Fruit fly (Drosophila melanogaster) whole organism, embryonic: ENCODE data around the gene amn.
A peak's percentile ranks its signal among the peaks of the same experiment; 100 is the strongest.

Experiments
- Atf6 ChIP-seq: fragments of 200-800 bp; sonication (Bioruptor generic); IDR thresholded peaks from 2 replicates; pipeline ENCODE4 v1.3.6; 2022; ENCODE audit warnings: missing biosample characterization, missing genetic modification characterization
- BtbVII ChIP-seq: fragments of 200-800 bp; sonication (Bioruptor generic); optimal IDR thresholded peaks from 3 replicates; lab custom pipeline; 2017; ENCODE audit warnings: missing biosample characterization, mild to moderate bottlenecking, missing genetic modification characterization
- CG10147 ChIP-seq: fragments of 200-800 bp; sonication (Bioruptor generic); optimal IDR thresholded peaks from 2 replicates; lab custom pipeline; 2019; ENCODE audit warnings: missing biosample characterization, mild to moderate bottlenecking, missing genetic modification characterization, moderate library complexity
- CG10565 ChIP-seq: fragments of 200-800 bp; sonication (Bioruptor generic); optimal IDR thresholded peaks from 3 replicates; lab custom pipeline; 2016; ENCODE audit warnings: missing biosample characterization, mild to moderate bottlenecking, missing genetic modification characterization
- CG12071 ChIP-seq: fragments of 200-800 bp; sonication (Bioruptor generic); optimal IDR thresholded peaks from 3 replicates; lab custom pipeline; 2018; ENCODE audit warnings: missing biosample characterization, mild to moderate bottlenecking, missing genetic modification characterization
- CG12104 ChIP-seq: fragments of 200-800 bp; sonication (Bioruptor generic); optimal IDR thresholded peaks from 3 replicates; lab custom pipeline; 2016; ENCODE audit warnings: missing biosample characterization, missing genetic modification characterization
- CG12769 ChIP-seq: fragments of 200-800 bp; sonication (Bioruptor generic); optimal IDR thresholded peaks from 2 replicates; lab custom pipeline; 2019; ENCODE audit warnings: missing biosample characterization, mild to moderate bottlenecking, missing genetic modification characterization, moderate library complexity
- CG13624 ChIP-seq: fragments of 200-800 bp; sonication (Bioruptor generic); optimal IDR thresholded peaks from 2 replicates; lab custom pipeline; 2016; ENCODE audit warnings: missing biosample characterization, missing genetic modification characterization
- CG14667 ChIP-seq: fragments of 200-800 bp; sonication (Bioruptor generic); IDR thresholded peaks from 2 replicates; pipeline ENCODE4 v1.3.6; 2022; ENCODE audit warnings: missing biosample characterization, missing genetic modification characterization
- CG14710 ChIP-seq: fragments of 200-800 bp; sonication (Bioruptor generic); optimal IDR thresholded peaks from 3 replicates; lab custom pipeline; 2019; ENCODE audit warnings: missing biosample characterization, mild to moderate bottlenecking, missing genetic modification characterization, moderate library complexity
- CG16815 ChIP-seq: fragments of 200-800 bp; sonication (Bioruptor generic); optimal IDR thresholded peaks from 3 replicates; lab custom pipeline; 2017; ENCODE audit warnings: missing biosample characterization, mild to moderate bottlenecking, missing genetic modification characterization
- CG17328 ChIP-seq: fragments of 200-800 bp; sonication (Bioruptor generic); IDR thresholded peaks from 2 replicates; pipeline ENCODE4 v1.3.6; 2022; ENCODE audit warnings: missing biosample characterization, missing genetic modification characterization
- CG30020 ChIP-seq: fragments of 200-800 bp; optimal IDR thresholded peaks from 2 replicates; lab custom pipeline; 2019; ENCODE audit warnings: missing biosample characterization, mild to moderate bottlenecking, missing genetic modification characterization, moderate library complexity
- CG33557 ChIP-seq: fragments of 200-800 bp; sonication (Bioruptor generic); optimal IDR thresholded peaks from 2 replicates; lab custom pipeline; 2019; ENCODE audit warnings: missing biosample characterization, mild to moderate bottlenecking, missing genetic modification characterization, moderate library complexity
- CG6813 ChIP-seq: fragments of 200-800 bp; sonication (Bioruptor generic); optimal IDR thresholded peaks from 2 replicates; lab custom pipeline; 2017; ENCODE audit warnings: missing biosample characterization, missing genetic modification characterization, mild to moderate bottlenecking, moderate library complexity, missing genetic modification reagents
- CG7786 ChIP-seq: fragments of 200-800 bp; sonication (Bioruptor generic); optimal IDR thresholded peaks from 2 replicates; lab custom pipeline; 2016; ENCODE audit warnings: missing biosample characterization, missing genetic modification characterization
- CG8359 ChIP-seq: fragments of 200-800 bp; sonication (Bioruptor generic); optimal IDR thresholded peaks from 2 replicates; lab custom pipeline; 2017; ENCODE audit warnings: missing biosample characterization, mild to moderate bottlenecking, missing genetic modification characterization, borderline replicate concordance
- CG9437 ChIP-seq: fragments of 200-800 bp; sonication (Bioruptor generic); optimal IDR thresholded peaks from 2 replicates; lab custom pipeline; 2018; ENCODE audit warnings: missing biosample characterization, mild to moderate bottlenecking, missing genetic modification characterization
- CG9797 ChIP-seq: fragments of 200-800 bp; sonication (Bioruptor generic); optimal IDR thresholded peaks from 3 replicates; lab custom pipeline; 2018; ENCODE audit warnings: missing biosample characterization, mild to moderate bottlenecking, missing genetic modification characterization
- CTCF ChIP-seq: fragments of 200-800 bp; sonication (Bioruptor generic); optimal IDR thresholded peaks from 2 replicates; lab custom pipeline; 2017; ENCODE audit warnings: missing biosample characterization, mild to moderate bottlenecking, missing genetic modification characterization, moderate library complexity
- Dip3 ChIP-seq: fragments of 200-800 bp; sonication (Bioruptor generic); optimal IDR thresholded peaks from 3 replicates; lab custom pipeline; 2016; ENCODE audit warnings: missing biosample characterization, missing genetic modification characterization
- Fer3 ChIP-seq: fragments of 200-800 bp; sonication (Bioruptor generic); optimal IDR thresholded peaks from 2 replicates; lab custom pipeline; 2018; ENCODE audit warnings: missing biosample characterization, mild to moderate bottlenecking, missing genetic modification characterization, moderate library complexity
- GATAe ChIP-seq: fragments of 200-800 bp; sonication (Bioruptor generic); conservative IDR thresholded peaks from 2 replicates; pipeline ENCODE4 v1.3.6; 2022; ENCODE audit warnings: missing biosample characterization, missing genetic modification characterization
- HHEX ChIP-seq: fragments of 200-800 bp; sonication (Bioruptor generic); optimal IDR thresholded peaks from 3 replicates; lab custom pipeline; 2017; ENCODE audit warnings: missing biosample characterization, mild to moderate bottlenecking, missing genetic modification characterization, missing genetic modification reagents
- HLH3B ChIP-seq: fragments of 200-800 bp; sonication (Bioruptor generic); IDR thresholded peaks from 2 replicates; pipeline ENCODE4 v1.3.6; 2022; ENCODE audit warnings: missing biosample characterization, missing genetic modification characterization
- Hsf ChIP-seq: fragments of 200-800 bp; sonication (Bioruptor generic); optimal IDR thresholded peaks from 3 replicates; lab custom pipeline; 2016; ENCODE audit warnings: missing biosample characterization, missing genetic modification characterization
- MESR4 ChIP-seq: fragments of 200-800 bp; sonication (Bioruptor generic); optimal IDR thresholded peaks from 2 replicates; lab custom pipeline; 2018; ENCODE audit warnings: missing biosample characterization, mild to moderate bottlenecking, missing genetic modification characterization, moderate library complexity
- Sin3A ChIP-seq: fragments of >200 bp; optimal IDR thresholded peaks from 2 replicates; lab custom pipeline; 2018
- ap ChIP-seq: fragments of 200-800 bp; sonication (Bioruptor generic); IDR thresholded peaks from 2 replicates; pipeline ENCODE4 v1.3.6; 2022; ENCODE audit warnings: missing biosample characterization, missing genetic modification characterization
- caup ChIP-seq: fragments of 200-800 bp; sonication (Bioruptor generic); optimal IDR thresholded peaks from 3 replicates; lab custom pipeline; 2017; ENCODE audit warnings: missing biosample characterization, mild to moderate bottlenecking, missing genetic modification characterization, moderate library complexity; ENCODE audit not compliant: severe bottlenecking
- chinmo ChIP-seq: fragments of 200-800 bp; sonication (Bioruptor generic); IDR thresholded peaks from 4 replicates; pipeline ENCODE4 v1.3.6; 2022; ENCODE audit warnings: missing biosample characterization, missing genetic modification characterization; ENCODE audit not compliant: partially characterized antibody
- cwo ChIP-seq: fragments of 200-800 bp; sonication (Bioruptor generic); optimal IDR thresholded peaks from 3 replicates; lab custom pipeline; 2017; ENCODE audit warnings: missing biosample characterization, missing genetic modification characterization, mild to moderate bottlenecking, moderate library complexity, missing genetic modification reagents
- dan ChIP-seq: fragments of 200-800 bp; sonication (Bioruptor generic); IDR thresholded peaks from 2 replicates; pipeline ENCODE4 v1.3.6; 2022; ENCODE audit warnings: missing biosample characterization, missing genetic modification characterization
- eyg ChIP-seq: fragments of 200-800 bp; sonication (Bioruptor generic); optimal IDR thresholded peaks from 3 replicates; lab custom pipeline; 2016; ENCODE audit warnings: missing biosample characterization, missing genetic modification characterization
- gfzf ChIP-seq: fragments of 200-800 bp; sonication (Bioruptor generic); optimal IDR thresholded peaks from 2 replicates; lab custom pipeline; 2016; ENCODE audit warnings: missing biosample characterization, mild to moderate bottlenecking, missing genetic modification characterization, moderate library complexity
- gsb-n ChIP-seq: fragments of 200-800 bp; sonication (Bioruptor generic); optimal IDR thresholded peaks from 3 replicates; lab custom pipeline; 2018; ENCODE audit warnings: missing biosample characterization, mild to moderate bottlenecking, missing genetic modification characterization
- her ChIP-seq: fragments of 200-800 bp; sonication (Bioruptor generic); optimal IDR thresholded peaks from 2 replicates; lab custom pipeline; 2016; ENCODE audit warnings: missing biosample characterization, missing genetic modification characterization
- odd ChIP-seq: fragments of 200-800 bp; sonication (Bioruptor generic); optimal IDR thresholded peaks from 2 replicates; lab custom pipeline; 2017; ENCODE audit warnings: missing biosample characterization, mild to moderate bottlenecking, missing genetic modification characterization
- pan ChIP-seq, 4 experiments: fragments of >200 bp in 3 of 4; fragments of 200-800 bp in 1 of 4; sonication (Bioruptor generic) in 1 of 4; optimal IDR thresholded peaks in 3 of 4; IDR thresholded peaks in 1 of 4; 2 replicates each; pipeline versions ENCODE4 v1.3.6 to Lab custom; 2017 to 2022; ENCODE audit warnings: missing biosample characterization in 2 of 4, missing genetic modification characterization in 2 of 4, mixed read lengths in 1 of 4
- ranshi ChIP-seq: fragments of 200-800 bp; sonication (Bioruptor generic); IDR thresholded peaks from 2 replicates; pipeline ENCODE4 v1.3.6; 2022; ENCODE audit warnings: missing biosample characterization, missing genetic modification characterization
- sd ChIP-seq: fragments of 200-800 bp; sonication (Bioruptor generic); optimal IDR thresholded peaks from 3 replicates; lab custom pipeline; 2018; ENCODE audit warnings: missing biosample characterization, mild to moderate bottlenecking, missing genetic modification characterization, moderate library complexity
- sna ChIP-seq: fragments of 200-800 bp; sonication (Bioruptor generic); IDR thresholded peaks from 2 replicates; pipeline ENCODE4 v1.3.6; 2022; ENCODE audit warnings: missing biosample characterization, missing genetic modification characterization; ENCODE audit not compliant: partially characterized antibody
- sug ChIP-seq: fragments of 200-800 bp; optimal IDR thresholded peaks from 2 replicates; lab custom pipeline; 2019; ENCODE audit warnings: missing biosample characterization, mild to moderate bottlenecking, missing genetic modification characterization, moderate library complexity
- tap ChIP-seq: fragments of 200-800 bp; optimal IDR thresholded peaks from 3 replicates; lab custom pipeline; 2019; ENCODE audit warnings: missing biosample characterization, mild to moderate bottlenecking, missing genetic modification characterization, moderate library complexity
- tio ChIP-seq: fragments of 200-800 bp; sonication (Bioruptor generic); optimal IDR thresholded peaks from 2 replicates; lab custom pipeline; 2017; ENCODE audit warnings: missing biosample characterization, missing genetic modification characterization, inconsistent platforms
- ttk ChIP-seq: fragments of 200-800 bp; sonication (Bioruptor generic); IDR thresholded peaks from 2 replicates; pipeline ENCODE4 v2.1.2; 2022; ENCODE audit warnings: missing biosample characterization, missing genetic modification characterization
- unc-4 ChIP-seq: fragments of 200-800 bp; sonication (Bioruptor generic); IDR thresholded peaks from 2 replicates; pipeline ENCODE4 v1.3.6; 2022; ENCODE audit warnings: missing biosample characterization, missing genetic modification characterization; ENCODE audit not compliant: partially characterized antibody
- unpg ChIP-seq: fragments of 200-800 bp; sonication (Bioruptor generic); optimal IDR thresholded peaks from 3 replicates; lab custom pipeline; 2018; ENCODE audit warnings: missing biosample characterization, mild to moderate bottlenecking, missing genetic modification characterization, moderate library complexity
- vvl ChIP-seq: fragments of 200-800 bp; sonication (Bioruptor generic); IDR thresholded peaks from 2 replicates; pipeline ENCODE4 v1.3.6; 2022; ENCODE audit warnings: missing biosample characterization, missing genetic modification characterization
- wdn ChIP-seq: fragments of 200-800 bp; sonication (Bioruptor generic); IDR thresholded peaks from 2 replicates; pipeline ENCODE4 v1.3.6; 2022; ENCODE audit warnings: missing biosample characterization, missing genetic modification characterization

Gene amn

DNA sequence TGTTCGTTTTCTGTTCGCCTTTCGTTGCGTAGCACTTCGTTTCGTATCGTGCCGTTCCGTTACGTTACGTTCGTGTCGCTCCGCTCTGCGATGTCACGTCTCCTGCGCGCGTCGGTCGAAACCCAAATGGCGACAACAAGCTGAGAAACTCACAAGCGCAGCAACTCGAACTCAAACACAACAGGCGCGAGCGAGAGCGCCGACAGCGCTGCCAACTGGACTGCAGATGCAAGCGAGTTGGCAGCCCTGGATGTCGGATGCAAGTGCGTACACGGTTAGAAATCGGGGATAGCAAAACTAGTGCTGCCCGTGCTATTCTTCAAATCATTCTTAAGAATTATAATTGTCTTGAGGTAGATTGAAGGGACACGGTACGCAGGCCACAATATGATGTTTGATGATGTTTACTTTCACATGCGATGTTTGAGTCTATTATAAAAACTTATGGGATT is 41.5 kb downstream of the amn start (continued):
- peak; percentile 60 for TF ChIP-seq Dip3
- TF ChIP-seq BtbVII (GFP tag; lab: Kevin White, UChicago), result peak; percentile 25
- peak; percentile 58; the same call in 1 of the 2 replicates for TF ChIP-seq HLH3B (GFP tag; lab: Robert Waterston, UW)
- no peak for TF ChIP-seq pan (optimal IDR thresholded peaks at IDR 0.05; lab: Kevin White, UChicago)
- peak in 1 of 2 experiments; percentile 82 for TF ChIP-seq pan (GFP tag; optimal IDR thresholded peaks at IDR 0.05 in 1 of 2, IDR thresholded peaks at IDR 0.05 in 1 of 2)
- TF ChIP-seq CG13624 (GFP tag; lab: Kevin White, UChicago), result peak; percentile 84
- peak; percentile 65 for TF ChIP-seq CG12071 (GFP tag; lab: Kevin White, UChicago)
- peak; percentile 0 for TF ChIP-seq CG33557 (GFP tag; lab: Kevin White, UChicago)
- peak; percentile 99 for TF ChIP-seq CG9437 (GFP tag; lab: Kevin White, UChicago)
- TF ChIP-seq GATAe, result no peak
- TF ChIP-seq unc-4 (GFP tag; lab: Robert Waterston, UW), result peak; percentile 36; the same call in 1 of the 2 replicates
- peak; percentile 58; the same call in 1 of the 2 replicates for TF ChIP-seq sna (GFP tag; lab: Robert Waterston, UW)
- peak; percentile 22 for TF ChIP-seq odd (GFP tag; lab: Kevin White, UChicago)
- TF ChIP-seq Sin3A (lab: Kevin White, UChicago), result no peak
- peak; percentile 58 for TF ChIP-seq CG6813
- TF ChIP-seq MESR4 (GFP tag; lab: Kevin White, UChicago), result peak; percentile 42
- no peak for TF ChIP-seq CG9797 (GFP tag; lab: Kevin White, UChicago)
- TF ChIP-seq CG16815, result peak; percentile 39
- TF ChIP-seq HHEX (GFP tag; lab: Kevin White, UChicago), result peak; percentile 57
- peak; percentile 96 for TF ChIP-seq chinmo (GFP tag; lab: Robert Waterston, UW)
- TF ChIP-seq her (GFP tag; lab: Kevin White, UChicago), result peak; percentile 84
- peak; percentile 35 for TF ChIP-seq CG10147 (GFP tag; lab: Kevin White, UChicago)
- peak; percentile 81 for TF ChIP-seq Hsf (GFP tag; lab: Kevin White, UChicago)
- TF ChIP-seq CG17328 (GFP tag; lab: Robert Waterston, UW), result peak; percentile 73
- TF ChIP-seq CG12104 (GFP tag; lab: Kevin White, UChicago), result peak; percentile 44
- peak; percentile 24 for TF ChIP-seq cwo (GFP tag; lab: Kevin White, UChicago)
- peak; percentile 65 for TF ChIP-seq CG7786 (GFP tag; lab: Kevin White, UChicago)
- TF ChIP-seq ap (GFP tag; lab: Robert Waterston, UW), result peak; percentile 57
- peak; percentile 51 for TF ChIP-seq caup (GFP tag; lab: Kevin White, UChicago)
- no peak for TF ChIP-seq gsb-n (tag; lab: Kevin White, UChicago)
- peak; percentile 8 for TF ChIP-seq sug (tag; lab: Kevin White, UChicago)
- TF ChIP-seq unpg (GFP tag; lab: Kevin White, UChicago), result peak; percentile 52
- TF ChIP-seq Atf6 (GFP tag; lab: Robert Waterston, UW), result peak; percentile 73
- peak; percentile 68 for TF ChIP-seq CG14667
- TF ChIP-seq tap (tag; lab: Kevin White, UChicago), result peak; percentile 2
- TF ChIP-seq CG30020 (tag; lab: Kevin White, UChicago), result peak; percentile 16
- TF ChIP-seq wdn (GFP tag; lab: Robert Waterston, UW), result peak; percentile 51; the same call in 1 of the 2 replicates
- TF ChIP-seq gfzf (GFP tag; lab: Kevin White, UChicago), result peak; percentile 20
- TF ChIP-seq ttk (GFP tag; lab: Robert Waterston, UW), result peak; percentile 66
- peak; percentile 40 for TF ChIP-seq eyg (GFP tag; lab: Kevin White, UChicago)
- peak; percentile 91 for TF ChIP-seq CG12769 (tag; lab: Kevin White, UChicago)
- peak; percentile 61 for TF ChIP-seq tio (GFP tag; lab: Kevin White, UChicago)
- peak; percentile 53 for TF ChIP-seq CG14710 (tag; lab: Kevin White, UChicago)
- TF ChIP-seq ranshi (GFP tag; lab: Robert Waterston, UW), result peak; percentile 64
- peak; percentile 87 for TF ChIP-seq vvl (GFP tag; lab: Robert Waterston, UW)
- no peak for TF ChIP-seq dan (GFP tag; lab: Robert Waterston, UW)
- TF ChIP-seq CG8359 (GFP tag; lab: Kevin White, UChicago), result peak; percentile 42
- peak; percentile 38 for TF ChIP-seq sd (tag; lab: Kevin White, UChicago)
- TF ChIP-seq CTCF (GFP tag; lab: Kevin White, UChicago), result peak; percentile 31
- TF ChIP-seq CG10565, result no peak
- TF ChIP-seq Fer3 (tag; lab: Kevin White, UChicago), result peak; percentile 45
